Fruit fly (Drosophila melanogaster) whole organism, embryonic: ENCODE results near the gene Tet.

Experiments
- Blimp-1 ChIP-seq: fragments of 200-800 bp; sonication (Bioruptor generic); optimal IDR thresholded peaks from 3 replicates; lab custom pipeline; 2018; ENCODE audit warnings: missing biosample characterization, missing genetic modification characterization, mild to moderate bottlenecking, moderate library complexity, missing genetic modification reagents
- CG10366 ChIP-seq: fragments of 200-800 bp; sonication (Bioruptor generic); IDR thresholded peaks from 2 replicates; pipeline ENCODE4 v1.3.6; 2022; ENCODE audit warnings: missing biosample characterization, missing genetic modification characterization
- CG10543 ChIP-seq: fragments of 200-800 bp; sonication (Bioruptor generic); optimal IDR thresholded peaks from 3 replicates; lab custom pipeline; 2017; ENCODE audit warnings: missing biosample characterization, mild to moderate bottlenecking, missing genetic modification characterization, moderate library complexity
- CG12219 ChIP-seq: fragments of 200-800 bp; sonication (Bioruptor generic); optimal IDR thresholded peaks from 3 replicates; lab custom pipeline; 2018; ENCODE audit warnings: missing biosample characterization, mild to moderate bottlenecking, missing genetic modification characterization
- CG12236 ChIP-seq: fragments of 200-800 bp; sonication (Bioruptor generic); optimal IDR thresholded peaks from 2 replicates; lab custom pipeline; 2016; ENCODE audit warnings: missing biosample characterization, missing genetic modification characterization
- CG12659 ChIP-seq: fragments of 200-800 bp; sonication (Bioruptor generic); optimal IDR thresholded peaks from 3 replicates; lab custom pipeline; 2017; ENCODE audit warnings: mild to moderate bottlenecking, missing biosample characterization, missing genetic modification reagents, missing genetic modification characterization
- CG12769 ChIP-seq: fragments of 200-800 bp; sonication (Bioruptor generic); optimal IDR thresholded peaks from 2 replicates; lab custom pipeline; 2019; ENCODE audit warnings: missing biosample characterization, mild to moderate bottlenecking, missing genetic modification characterization, moderate library complexity
- CG13775 ChIP-seq: fragments of 200-800 bp; sonication (Bioruptor generic); optimal IDR thresholded peaks from 3 replicates; lab custom pipeline; 2017; ENCODE audit warnings: missing biosample characterization, mild to moderate bottlenecking, missing genetic modification characterization
- CG13894 ChIP-seq: fragments of 200-800 bp; sonication (Bioruptor generic); optimal IDR thresholded peaks from 3 replicates; lab custom pipeline; 2018; ENCODE audit warnings: missing biosample characterization, mild to moderate bottlenecking, missing genetic modification characterization, moderate library complexity
- CG15269 ChIP-seq: fragments of 200-800 bp; sonication (Bioruptor generic); optimal IDR thresholded peaks from 2 replicates; lab custom pipeline; 2018; ENCODE audit warnings: missing biosample characterization, mild to moderate bottlenecking, missing genetic modification characterization, moderate library complexity
- CG1603 ChIP-seq: fragments of 200-800 bp; sonication (Bioruptor generic); optimal IDR thresholded peaks from 2 replicates; lab custom pipeline; 2019; ENCODE audit warnings: missing biosample characterization, mild to moderate bottlenecking, missing genetic modification characterization, moderate library complexity
- CG17186 ChIP-seq: fragments of 200-800 bp; sonication (Bioruptor generic); optimal IDR thresholded peaks from 3 replicates; lab custom pipeline; 2017; ENCODE audit warnings: missing biosample characterization, missing genetic modification reagents, missing genetic modification characterization
- CG2712 ChIP-seq: fragments of 200-800 bp; optimal IDR thresholded peaks from 3 replicates; lab custom pipeline; 2019; ENCODE audit warnings: missing biosample characterization, mild to moderate bottlenecking, missing genetic modification characterization, moderate library complexity
- CG32767 ChIP-seq: fragments of 200-800 bp; sonication (Bioruptor generic); IDR thresholded peaks from 2 replicates; pipeline ENCODE4 v1.3.6; 2022; ENCODE audit warnings: missing biosample characterization, missing genetic modification characterization
- CG4404 ChIP-seq: fragments of 200-800 bp; sonication (Bioruptor generic); IDR thresholded peaks from 2 replicates; pipeline ENCODE4 v1.3.6; 2022; ENCODE audit warnings: missing biosample characterization, missing genetic modification characterization
- CG7556 ChIP-seq: fragments of 200-800 bp; sonication (Bioruptor generic); optimal IDR thresholded peaks from 2 replicates; lab custom pipeline; 2017; ENCODE audit warnings: missing biosample characterization, mild to moderate bottlenecking, missing genetic modification characterization
- CG8281 ChIP-seq: fragments of 200-800 bp; sonication (Bioruptor generic); optimal IDR thresholded peaks from 2 replicates; lab custom pipeline; 2018; ENCODE audit warnings: missing biosample characterization, mild to moderate bottlenecking, missing genetic modification characterization, moderate library complexity
- CG9797 ChIP-seq: fragments of 200-800 bp; sonication (Bioruptor generic); optimal IDR thresholded peaks from 3 replicates; lab custom pipeline; 2018; ENCODE audit warnings: missing biosample characterization, mild to moderate bottlenecking, missing genetic modification characterization
- CTCF ChIP-seq: fragments of 200-800 bp; sonication (Bioruptor generic); optimal IDR thresholded peaks from 2 replicates; lab custom pipeline; 2017; ENCODE audit warnings: missing biosample characterization, mild to moderate bottlenecking, missing genetic modification characterization, moderate library complexity
- Camta ChIP-seq: fragments of 200-800 bp; sonication (Bioruptor generic); optimal IDR thresholded peaks from 2 replicates; lab custom pipeline; 2016; ENCODE audit warnings: missing biosample characterization, missing genetic modification characterization
- Dp ChIP-seq: fragments of 200-800 bp; sonication (Bioruptor generic); optimal IDR thresholded peaks from 2 replicates; lab custom pipeline; 2018; ENCODE audit warnings: missing biosample characterization, mild to moderate bottlenecking, missing genetic modification characterization, moderate library complexity
- Eip74EF ChIP-seq, 2 experiments: fragments of 200-800 bp in 1 of 2; fragments of >200 bp in 1 of 2; sonication (Bioruptor generic) in 1 of 2; optimal IDR thresholded peaks; 2 replicates each; lab custom pipeline; 2017 to 2019; ENCODE audit warnings: missing biosample characterization in 2 of 2, missing genetic modification characterization in 2 of 2, mild to moderate bottlenecking in 1 of 2, moderate library complexity in 1 of 2
- Hr78 ChIP-seq, 2 experiments: fragments of 200-800 bp in 1 of 2; fragments of >200 bp in 1 of 2; sonication (Bioruptor generic) in 1 of 2; optimal IDR thresholded peaks; 2 replicates each; lab custom pipeline; 2017 to 2019; ENCODE audit warnings: missing biosample characterization in 2 of 2, missing genetic modification characterization in 2 of 2, mild to moderate bottlenecking in 1 of 2, moderate library complexity in 1 of 2
- Med ChIP-seq: fragments of 200-800 bp; sonication (Bioruptor generic); peaks from one replicate; lab custom pipeline; 2016; ENCODE audit warnings: missing biosample characterization, missing genetic modification characterization, mild to moderate bottlenecking, inconsistent platforms, moderate library complexity
- NfI ChIP-seq: fragments of 200-800 bp; sonication (Bioruptor generic); optimal IDR thresholded peaks from 3 replicates; lab custom pipeline; 2018; ENCODE audit warnings: missing biosample characterization, mild to moderate bottlenecking, missing genetic modification characterization, moderate library complexity
- Pdp1 ChIP-seq, 2 experiments: fragments of 200-800 bp; sonication (Bioruptor generic); optimal IDR thresholded peaks; 3 replicates each; lab custom pipeline; 2016; ENCODE audit warnings: missing biosample characterization in 2 of 2, missing genetic modification characterization in 2 of 2, mild to moderate bottlenecking in 1 of 2, moderate library complexity in 1 of 2
- Sox100B ChIP-seq: fragments of 200-800 bp; sonication (Bioruptor generic); optimal IDR thresholded peaks from 3 replicates; lab custom pipeline; 2018; ENCODE audit warnings: missing biosample characterization, mild to moderate bottlenecking, missing genetic modification characterization
- Usf ChIP-seq: fragments of 200-800 bp; sonication (Bioruptor generic); optimal IDR thresholded peaks from 2 replicates; lab custom pipeline; 2017; ENCODE audit warnings: missing genotype, missing biosample characterization, missing genetic modification characterization
- Xbp1 ChIP-seq: fragments of 200-800 bp; sonication (Bioruptor generic); optimal IDR thresholded peaks from 3 replicates; lab custom pipeline; 2016; ENCODE audit warnings: missing biosample characterization, mild to moderate bottlenecking, missing genetic modification characterization
- br ChIP-seq: fragments of >200 bp; optimal IDR thresholded peaks from 2 replicates; lab custom pipeline; 2017
- caup ChIP-seq: fragments of 200-800 bp; sonication (Bioruptor generic); optimal IDR thresholded peaks from 3 replicates; lab custom pipeline; 2017; ENCODE audit warnings: missing biosample characterization, mild to moderate bottlenecking, missing genetic modification characterization, moderate library complexity; ENCODE audit not compliant: severe bottlenecking
- chinmo ChIP-seq: fragments of 200-800 bp; sonication (Bioruptor generic); IDR thresholded peaks from 4 replicates; pipeline ENCODE4 v1.3.6; 2022; ENCODE audit warnings: missing biosample characterization, missing genetic modification characterization; ENCODE audit not compliant: partially characterized antibody
- dan ChIP-seq: fragments of 200-800 bp; sonication (Bioruptor generic); IDR thresholded peaks from 2 replicates; pipeline ENCODE4 v1.3.6; 2022; ENCODE audit warnings: missing biosample characterization, missing genetic modification characterization
- dati ChIP-seq: fragments of 200-800 bp; sonication (Bioruptor generic); IDR thresholded peaks from 2 replicates; pipeline ENCODE4 v1.3.6; 2022; ENCODE audit warnings: missing biosample characterization, missing genetic modification characterization
- fd64A ChIP-seq: fragments of 200-800 bp; sonication (Bioruptor generic); optimal IDR thresholded peaks from 3 replicates; lab custom pipeline; 2018; ENCODE audit warnings: missing biosample characterization, mild to moderate bottlenecking, missing genetic modification characterization
- fd96Cb ChIP-seq: fragments of 200-800 bp; sonication (Bioruptor generic); optimal IDR thresholded peaks from 2 replicates; lab custom pipeline; 2018; ENCODE audit warnings: missing biosample characterization, mild to moderate bottlenecking, missing genetic modification characterization, moderate library complexity
- ftz-f1 ChIP-seq: fragments of 200-800 bp; sonication (Bioruptor generic); optimal IDR thresholded peaks from 2 replicates; lab custom pipeline; 2016; ENCODE audit warnings: missing biosample characterization, missing genetic modification characterization
- fu2 ChIP-seq: fragments of 200-800 bp; sonication (Bioruptor generic); optimal IDR thresholded peaks from 2 replicates; lab custom pipeline; 2016; ENCODE audit warnings: missing biosample characterization, missing genetic modification characterization
- gcm ChIP-seq: fragments of 200-800 bp; sonication (Bioruptor generic); optimal IDR thresholded peaks from 2 replicates; lab custom pipeline; 2019; ENCODE audit warnings: missing biosample characterization, mild to moderate bottlenecking, missing genetic modification characterization, moderate library complexity
- gsb ChIP-seq: fragments of 200-800 bp; sonication (Bioruptor generic); IDR thresholded peaks from 2 replicates; pipeline ENCODE4 v1.3.6; 2022; ENCODE audit warnings: missing biosample characterization, missing genetic modification characterization
- jing ChIP-seq: fragments of 200-800 bp; sonication (Bioruptor generic); optimal IDR thresholded peaks from 2 replicates; lab custom pipeline; 2018; ENCODE audit warnings: missing biosample characterization, mild to moderate bottlenecking, missing genetic modification characterization
- otp ChIP-seq: fragments of 200-800 bp; sonication (Bioruptor generic); IDR thresholded peaks from 3 replicates; pipeline ENCODE4, ENCODE4 v1.3.6; 2022; ENCODE audit warnings: missing biosample characterization, missing genetic modification characterization
- ranshi ChIP-seq: fragments of 200-800 bp; sonication (Bioruptor generic); IDR thresholded peaks from 2 replicates; pipeline ENCODE4 v1.3.6; 2022; ENCODE audit warnings: missing biosample characterization, missing genetic modification characterization
- sd ChIP-seq: fragments of 200-800 bp; sonication (Bioruptor generic); optimal IDR thresholded peaks from 3 replicates; lab custom pipeline; 2018; ENCODE audit warnings: missing biosample characterization, mild to moderate bottlenecking, missing genetic modification characterization, moderate library complexity
- slou ChIP-seq: fragments of 200-800 bp; sonication (Bioruptor generic); optimal IDR thresholded peaks from 3 replicates; lab custom pipeline; 2016; ENCODE audit warnings: missing biosample characterization, missing genetic modification characterization
- so ChIP-seq: fragments of 200-800 bp; sonication (Bioruptor generic); IDR thresholded peaks from 3 replicates; pipeline ENCODE4 v1.3.6; 2022; ENCODE audit warnings: missing biosample characterization, missing genetic modification characterization
- tin ChIP-seq: fragments of 200-800 bp; sonication (Bioruptor generic); optimal IDR thresholded peaks from 3 replicates; lab custom pipeline; 2016; ENCODE audit warnings: missing biosample characterization, missing genetic modification characterization
- vfl ChIP-seq: fragments of 200-800 bp; sonication (Bioruptor generic); optimal IDR thresholded peaks from 2 replicates; lab custom pipeline; 2016; ENCODE audit warnings: missing biosample characterization, missing genetic modification characterization
- vvl ChIP-seq: fragments of 200-800 bp; sonication (Bioruptor generic); IDR thresholded peaks from 2 replicates; pipeline ENCODE4 v1.3.6; 2022; ENCODE audit warnings: missing biosample characterization, missing genetic modification characterization
- z ChIP-seq: fragments of 200-800 bp; sonication (Bioruptor generic); IDR thresholded peaks from 3 replicates; pipeline ENCODE4 v1.3.6; 2022; ENCODE audit warnings: missing biosample characterization, missing genetic modification characterization
- zf30C ChIP-seq: fragments of 200-800 bp; sonication (Bioruptor generic); optimal IDR thresholded peaks from 3 replicates; lab custom pipeline; 2018; ENCODE audit warnings: missing biosample characterization, mild to moderate bottlenecking, missing genetic modification characterization

Tet gene

DNA sequence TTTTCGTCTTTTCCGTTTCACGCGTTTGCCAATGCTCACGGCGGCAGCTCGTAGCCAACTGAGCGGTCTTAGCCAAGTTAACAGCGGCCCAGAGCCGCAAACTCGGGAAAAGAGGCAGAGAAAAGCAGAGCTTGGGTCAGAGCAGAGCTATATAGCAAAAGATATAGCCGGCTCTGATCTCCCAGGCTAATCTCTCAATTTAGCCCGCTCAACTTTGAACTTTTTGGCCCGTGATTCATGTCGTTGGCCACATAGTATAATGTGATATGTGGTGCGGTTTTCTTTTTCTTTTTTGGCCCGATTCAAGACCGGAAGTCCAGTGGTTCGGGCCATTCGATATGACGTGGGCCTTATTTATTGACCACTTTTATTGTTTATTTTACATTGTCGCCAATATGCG, 13.1 kb upstream of the Tet start, which contains the start of gene spz5 (continued):
- no peak for TF ChIP-seq CG12236 (GFP tag; lab: Kevin White, UChicago)
- no peak for TF ChIP-seq NfI (GFP tag; lab: Kevin White, UChicago)
- TF ChIP-seq CG8281 (tag; lab: Kevin White, UChicago), result no peak
- TF ChIP-seq Pdp1 (GFP tag; optimal IDR thresholded peaks at IDR 0.05; lab: Kevin White, UChicago), result no peak
- TF ChIP-seq vvl (GFP tag; lab: Robert Waterston, UW), result peak; percentile 36; the same call in 1 of the 2 replicates
- peak in 1 of 2 experiments; percentile 78 for TF ChIP-seq Eip74EF (GFP tag; optimal IDR thresholded peaks at IDR 0.05; lab: Kevin White, UChicago)
- TF ChIP-seq slou (GFP tag; lab: Kevin White, UChicago), result no peak
- TF ChIP-seq CG10366, result no peak
- no peak for TF ChIP-seq vfl (GFP tag; lab: Kevin White, UChicago)
- TF ChIP-seq CG9797 (GFP tag; lab: Kevin White, UChicago), result no peak
- peak in 1 of 2 experiments; percentile 95 for TF ChIP-seq Hr78 (GFP tag; optimal IDR thresholded peaks at IDR 0.05; lab: Kevin White, UChicago)
- TF ChIP-seq CG12659, result no peak
- TF ChIP-seq Sox100B (GFP tag; lab: Kevin White, UChicago), result no peak
- TF ChIP-seq zf30C (GFP tag; lab: Kevin White, UChicago), result no peak
- peak; percentile 46; the same call in 1 of the 4 replicates for TF ChIP-seq chinmo (GFP tag; lab: Robert Waterston, UW)
- no peak for TF ChIP-seq CG1603 (tag; lab: Kevin White, UChicago)
- TF ChIP-seq ranshi, result no peak
- TF ChIP-seq gsb (GFP tag; lab: Robert Waterston, UW), result no peak
- TF ChIP-seq CG15269, result no peak
- no peak for TF ChIP-seq dati (GFP tag; lab: Robert Waterston, UW)
- TF ChIP-seq CG13894 (tag; lab: Kevin White, UChicago), result peak; percentile 59
- TF ChIP-seq Dp (GFP tag; lab: Kevin White, UChicago), result no peak
- TF ChIP-seq Xbp1 (GFP tag; lab: Kevin White, UChicago), result no peak
- no peak for TF ChIP-seq fd96Cb (tag; lab: Kevin White, UChicago)
- no peak for TF ChIP-seq tin (GFP tag; lab: Kevin White, UChicago)
- no peak for TF ChIP-seq CTCF (GFP tag; lab: Kevin White, UChicago)
- TF ChIP-seq CG12219 (GFP tag; lab: Kevin White, UChicago), result no peak

DNA sequence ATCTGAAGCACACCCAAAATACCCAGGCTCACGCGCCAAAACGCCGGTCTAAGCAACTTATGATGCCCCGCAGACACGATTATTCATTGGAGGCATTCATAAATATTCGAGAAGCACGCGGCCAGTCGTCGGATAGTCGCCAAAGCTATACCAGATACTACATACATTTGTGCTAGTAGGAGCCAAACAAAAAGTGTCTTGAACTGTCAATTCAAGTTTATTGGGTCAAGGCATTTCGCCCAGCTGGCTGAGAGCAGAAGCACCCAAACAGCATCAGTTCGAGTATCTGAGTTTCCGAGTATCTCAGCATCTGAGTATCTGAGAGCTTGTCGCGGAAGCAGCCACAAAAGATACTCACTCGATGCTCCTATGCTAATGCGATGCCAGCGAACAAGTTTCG, 9.2 kb upstream of the Tet start:
- TF ChIP-seq CG32767 (no peak), gcm (GFP tag; lab: Kevin White, UChicago) (no peak), so (no peak), chinmo (GFP tag; lab: Robert Waterston, UW) (peak; percentile 86; the same call in 2 of the 4 replicates), CG17186 (GFP tag; lab: Kevin White, UChicago) (no peak), CG2712 (tag; lab: Kevin White, UChicago) (no peak), dan (GFP tag; lab: Robert Waterston, UW) (no peak), Blimp-1 (GFP tag; lab: Kevin White, UChicago) (peak; percentile 36), z (GFP tag; lab: Robert Waterston, UW) (peak; percentile 76), CG12769 (tag; lab: Kevin White, UChicago) (peak; percentile 74), jing (GFP tag; lab: Kevin White, UChicago) (no peak), Camta (GFP tag; lab: Kevin White, UChicago) (no peak), CG10543 (GFP tag; lab: Kevin White, UChicago) (peak; percentile 12), ftz-f1 (GFP tag; lab: Kevin White, UChicago) (peak; percentile 67), Med (GFP tag; lab: Kevin White, UChicago) (peak; percentile 44), CG13775 (GFP tag; lab: Kevin White, UChicago) (no peak), fd64A (no peak), CG7556 (GFP tag; lab: Kevin White, UChicago) (no peak), Usf (no peak), otp (no peak), sd (tag; lab: Kevin White, UChicago) (peak; percentile 45), CG4404 (GFP tag; lab: Robert Waterston, UW) (no peak), br (lab: Kevin White, UChicago) (no peak), caup (no peak), vvl (GFP tag; lab: Robert Waterston, UW) (peak; percentile 23), fu2 (GFP tag; lab: Kevin White, UChicago) (no peak)
